Fruit fly (Drosophila melanogaster): ENCODE measurements around the gene FucTB.

The FucTB gene

dm6 chr2L:9449257-9449972 is 18.6 kb upstream of the FucTB start (continued):
- TF ChIP-seq C15 (GFP tag; IDR thresholded peaks at IDR 0.05) (peak; percentile 90), az2 (GFP tag; optimal IDR thresholded peaks at IDR 0.05) (peak; percentile 95), YL-1 (GFP tag; optimal IDR thresholded peaks at IDR 0.05) (peak; percentile 94), CG1832 (GFP tag; optimal IDR thresholded peaks at IDR 0.05) (peak; percentile 78), CG17186 (GFP tag; optimal IDR thresholded peaks at IDR 0.05) (peak; percentile 71), CG30020 (tag; optimal IDR thresholded peaks at IDR 0.05) (peak; percentile 86), CG15073 (GFP tag; optimal IDR thresholded peaks at IDR 0.05) (peak; percentile 56), Jarid2 (GFP tag; optimal IDR thresholded peaks at IDR 0.05) (peak; percentile 94), wdn (GFP tag; IDR thresholded peaks at IDR 0.05) (peak; percentile 92), sna (GFP tag; IDR thresholded peaks at IDR 0.05; ENCODE audit: partially characterized antibody) (no peak), sqz (GFP tag; optimal IDR thresholded peaks at IDR 0.05) (peak; percentile 87), ap (GFP tag; IDR thresholded peaks at IDR 0.05) (peak; percentile 87), Elba2 (GFP tag; optimal IDR thresholded peaks at IDR 0.05) (peak; percentile 87), CG4854 (GFP tag; optimal IDR thresholded peaks at IDR 0.05) (peak; percentile 78), CG10147 (GFP tag; optimal IDR thresholded peaks at IDR 0.05) (peak; percentile 91), CrebB (tag; optimal IDR thresholded peaks at IDR 0.05) (peak; percentile 75), CG13624 (GFP tag; optimal IDR thresholded peaks at IDR 0.05) (peak; percentile 39), Sry-β (GFP tag; optimal IDR thresholded peaks at IDR 0.05) (peak; percentile 64), scrt (GFP tag; optimal IDR thresholded peaks at IDR 0.05) (peak; percentile 88), NK7.1 (GFP tag; optimal IDR thresholded peaks at IDR 0.05) (peak; percentile 38), MESR4 (GFP tag; optimal IDR thresholded peaks at IDR 0.05) (peak; percentile 14), dm (GFP tag; optimal IDR thresholded peaks at IDR 0.05) (no peak), CG15514 (GFP tag; optimal IDR thresholded peaks at IDR 0.05) (peak; percentile 74), CG3065 (GFP tag; optimal IDR thresholded peaks at IDR 0.05) (peak; percentile 93), CG3163 (GFP tag; optimal IDR thresholded peaks at IDR 0.05) (peak; percentile 93), CG12104 (GFP tag; optimal IDR thresholded peaks at IDR 0.05) (peak; percentile 94), Dll (GFP tag; IDR thresholded peaks at IDR 0.05; ENCODE audit: partially characterized antibody) (no peak), z (GFP tag; IDR thresholded peaks at IDR 0.05) (peak; percentile 95), Drgx (GFP tag; IDR thresholded peaks at IDR 0.05) (peak; percentile 94), btn (GFP tag; optimal IDR thresholded peaks at IDR 0.05) (peak; percentile 26), CG8765 (GFP tag; IDR thresholded peaks at IDR 0.05) (peak; percentile 95), CG31365 (tag; optimal IDR thresholded peaks at IDR 0.05) (peak; percentile 62), H15 (GFP tag; IDR thresholded peaks at IDR 0.05) (peak; percentile 92), klu (GFP tag; IDR thresholded peaks at IDR 0.05) (peak; percentile 96; the same call in 1 of the 2 replicates), Bgb (GFP tag; IDR thresholded peaks at IDR 0.05; ENCODE audit: partially characterized antibody) (peak; percentile 63), kay (GFP tag; optimal IDR thresholded peaks at IDR 0.05) (peak; percentile 95), CG6272 (GFP tag; IDR thresholded peaks at IDR 0.05) (peak; percentile 94), nerfin-1 (tag; optimal IDR thresholded peaks at IDR 0.05) (peak; percentile 95), CG11695 (GFP tag; IDR thresholded peaks at IDR 0.05) (peak; percentile 97), ssp (GFP tag; IDR thresholded peaks at IDR 0.05) (peak; percentile 91), esg (GFP tag; conservative IDR thresholded peaks at IDR 0.05) (peak; percentile 95), Spps (tag; optimal IDR thresholded peaks at IDR 0.05) (peak; percentile 92), Opbp (GFP tag; IDR thresholded peaks at IDR 0.05; ENCODE audit: partially characterized antibody) (peak; percentile 74), CG12769 (tag; optimal IDR thresholded peaks at IDR 0.05) (peak; percentile 77), crc (GFP tag; optimal IDR thresholded peaks at IDR 0.05) (no peak), dati (GFP tag; IDR thresholded peaks at IDR 0.05) (peak; percentile 86), cato (GFP tag; optimal IDR thresholded peaks at IDR 0.05; ENCODE audit: borderline replicate concordance) (peak; percentile 89), NC2β (GFP tag; optimal IDR thresholded peaks at IDR 0.05) (peak; percentile 74), CG1602 (GFP tag; optimal IDR thresholded peaks at IDR 0.05) (peak; percentile 95)
